Worm (Caenorhabditis elegans): ENCODE data around the gene F57B1.1.

DNA sequence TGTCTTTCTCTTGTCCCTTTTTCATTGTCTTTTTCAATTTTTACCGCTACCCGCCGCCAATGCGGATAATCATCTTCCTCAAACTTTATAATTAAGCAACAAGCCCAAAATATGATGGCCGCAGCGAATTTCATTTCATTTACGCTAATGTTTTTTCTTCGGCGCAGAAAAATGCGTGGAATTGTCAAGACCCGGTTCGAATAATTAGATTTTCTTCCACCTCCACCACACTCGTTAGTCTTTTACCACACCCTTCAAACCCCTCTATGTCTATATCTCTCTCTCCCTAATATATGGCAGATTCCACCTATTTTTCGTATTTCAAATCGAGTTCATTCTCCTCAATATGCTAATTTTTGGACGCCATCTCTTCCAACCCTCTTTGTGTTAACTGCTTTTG is 25.0 kb downstream of the F57B1.1 start:
- TF ChIP-seq rec-8 (tag; optimal IDR thresholded peaks at IDR 0.05) = no peak
- TF ChIP-seq atf-7 (tag; optimal IDR thresholded peaks at IDR 0.05) = no peak
- no peak for TF ChIP-seq hmg-20 (GFP tag; IDR thresholded peaks at IDR 0.05)
- no peak for TF ChIP-seq ztf-22 (GFP tag; optimal IDR thresholded peaks at IDR 0.05)

Measured in whole organism, young adult.